Fruit fly (Drosophila melanogaster) whole organism, wandering third instar larva: ENCODE data around the gene CG13445.

Experiments used
- CG32264 ChIP-seq: fragments of 200-800 bp; sonication (Bioruptor generic); optimal IDR thresholded peaks from 2 replicates; lab custom pipeline; 2016; ENCODE audit warnings: missing biosample characterization, missing genetic modification characterization
- CG9705 ChIP-seq: fragments of 200-800 bp; sonication (Bioruptor generic); optimal IDR thresholded peaks from 2 replicates; lab custom pipeline; 2018; ENCODE audit warnings: missing biosample characterization, mild to moderate bottlenecking, missing genetic modification characterization
- CrebA ChIP-seq: fragments of 200-800 bp; sonication (Bioruptor generic); optimal IDR thresholded peaks from 2 replicates; lab custom pipeline; 2016; ENCODE audit warnings: missing biosample characterization, mild to moderate bottlenecking, missing genetic modification characterization, borderline replicate concordance
- Dfd ChIP-seq: fragments of >200 bp; optimal IDR thresholded peaks from 2 replicates; lab custom pipeline; 2017; ENCODE audit warnings: missing biosample characterization, missing genetic modification characterization
- Dif ChIP-seq: fragments of 200-275, 200-300 bp; sonication (Bioruptor generic); optimal IDR thresholded peaks from 2 replicates; lab custom pipeline; 2018; ENCODE audit warnings: missing biosample characterization, missing genetic modification characterization; ENCODE audit not compliant: partially characterized antibody
- GATAd ChIP-seq: sonication (Bioruptor generic); optimal IDR thresholded peaks from 2 replicates; lab custom pipeline; 2016; ENCODE audit warnings: missing biosample characterization, missing genetic modification characterization
- HLH106 ChIP-seq: fragments of 200-800 bp; optimal IDR thresholded peaks from 3 replicates; lab custom pipeline; 2019; ENCODE audit warnings: missing biosample characterization, mild to moderate bottlenecking, missing genetic modification characterization, moderate library complexity
- Hnf4 ChIP-seq: fragments of 200-800 bp; sonication (Bioruptor generic); optimal IDR thresholded peaks from 2 replicates; lab custom pipeline; 2016; ENCODE audit warnings: missing biosample characterization, mild to moderate bottlenecking, missing genetic modification characterization
- Hr78 ChIP-seq: fragments of >200 bp; optimal IDR thresholded peaks from 2 replicates; lab custom pipeline; 2017; ENCODE audit warnings: missing biosample characterization, missing genetic modification characterization
- Hr83 ChIP-seq: fragments of 200-300 bp; sonication (Bioruptor generic); optimal IDR thresholded peaks from 2 replicates; lab custom pipeline; 2016; ENCODE audit warnings: missing biosample characterization, mild to moderate bottlenecking, missing genetic modification characterization, moderate library complexity; ENCODE audit not compliant: poor library complexity, severe bottlenecking
- Mio ChIP-seq: sonication (Bioruptor generic); optimal IDR thresholded peaks from 2 replicates; lab custom pipeline; 2016; ENCODE audit warnings: missing biosample characterization, missing genetic modification characterization
- Myc ChIP-seq: fragments of >200 bp; optimal IDR thresholded peaks from 2 replicates; lab custom pipeline; 2017
- N ChIP-seq: fragments of >200 bp; optimal IDR thresholded peaks from 2 replicates; lab custom pipeline; 2018; ENCODE audit warnings: missing biosample characterization, missing external identifiers, missing genetic modification characterization
- OdsH ChIP-seq: fragments of 200-800 bp; sonication (Bioruptor generic); optimal IDR thresholded peaks from 2 replicates; lab custom pipeline; 2016; ENCODE audit warnings: missing biosample characterization, mild to moderate bottlenecking, missing genetic modification characterization
- Rel ChIP-seq, 2 experiments: fragments of 200-800 bp; sonication (Bioruptor generic) in 1 of 2; optimal IDR thresholded peaks; 2 replicates in 1 of 2; 3 replicates in 1 of 2; lab custom pipeline; 2016 to 2019; ENCODE audit warnings: mild to moderate bottlenecking in 2 of 2, missing biosample characterization in 2 of 2, missing genetic modification characterization in 2 of 2, moderate library complexity in 1 of 2
- Sp1 ChIP-seq: fragments of 200-800 bp; sonication (Bioruptor generic); optimal IDR thresholded peaks from 3 replicates; lab custom pipeline; 2019; ENCODE audit warnings: missing biosample characterization, mild to moderate bottlenecking, missing genetic modification characterization, moderate library complexity
- br ChIP-seq: fragments of 200-800 bp; sonication (Bioruptor generic); optimal IDR thresholded peaks from 2 replicates; lab custom pipeline; 2016; ENCODE audit warnings: missing biosample characterization, missing genetic modification characterization
- brk ChIP-seq: fragments of 200-800 bp; sonication (Bioruptor generic); optimal IDR thresholded peaks from 2 replicates; lab custom pipeline; 2016; ENCODE audit warnings: missing biosample characterization, mild to moderate bottlenecking, missing genetic modification characterization
- dmrt93B ChIP-seq: fragments of 200-800 bp; sonication (Bioruptor generic); optimal IDR thresholded peaks from 2 replicates; lab custom pipeline; 2018; ENCODE audit warnings: missing biosample characterization, mild to moderate bottlenecking, missing genetic modification characterization
- ey ChIP-seq: fragments of 200-800 bp; sonication (Bioruptor generic); optimal IDR thresholded peaks from 2 replicates; lab custom pipeline; 2016; ENCODE audit warnings: missing biosample characterization, missing genetic modification characterization
- foxo ChIP-seq, 2 experiments: fragments of 200-800 bp; sonication (Bioruptor generic); optimal IDR thresholded peaks; 2 replicates in 1 of 2; 3 replicates in 1 of 2; lab custom pipeline; 2016 to 2017; ENCODE audit warnings: missing biosample characterization in 2 of 2, missing genetic modification characterization in 2 of 2
- fru ChIP-seq: fragments of 200-800 bp; sonication (Bioruptor generic); optimal IDR thresholded peaks from 3 replicates; lab custom pipeline; 2016; ENCODE audit warnings: missing biosample characterization, mild to moderate bottlenecking, missing genetic modification characterization
- h ChIP-seq: fragments of 200-800 bp; sonication (Bioruptor generic); optimal IDR thresholded peaks from 3 replicates; lab custom pipeline; 2016; ENCODE audit warnings: missing biosample characterization, mild to moderate bottlenecking, missing genetic modification characterization
- lola ChIP-seq: fragments of >200 bp; optimal IDR thresholded peaks from 2 replicates; lab custom pipeline; 2017; ENCODE audit warnings: missing biosample characterization, missing genetic modification characterization
- pan ChIP-seq: fragments of >200 bp; optimal IDR thresholded peaks from 2 replicates; lab custom pipeline; 2017
- psq ChIP-seq: fragments of 200-800 bp; sonication (Bioruptor generic); optimal IDR thresholded peaks from 3 replicates; lab custom pipeline; 2017; ENCODE audit warnings: missing biosample characterization, mild to moderate bottlenecking, missing genetic modification characterization, moderate library complexity
- rgr ChIP-seq: fragments of 200-800 bp; sonication (Bioruptor generic); optimal IDR thresholded peaks from 3 replicates; lab custom pipeline; 2016; ENCODE audit warnings: missing biosample characterization, mild to moderate bottlenecking, missing genetic modification characterization
- sage ChIP-seq: fragments of 200-800 bp; sonication (Bioruptor generic); optimal IDR thresholded peaks from 2 replicates; lab custom pipeline; 2016; ENCODE audit warnings: missing biosample characterization, mild to moderate bottlenecking, missing genetic modification characterization
- sv ChIP-seq: fragments of 200-800 bp; sonication (Bioruptor generic); optimal IDR thresholded peaks from 3 replicates; lab custom pipeline; 2016; ENCODE audit warnings: missing biosample characterization, missing genetic modification characterization
- tai ChIP-seq: sonication (Bioruptor generic); optimal IDR thresholded peaks from 2 replicates; lab custom pipeline; 2016; ENCODE audit warnings: missing biosample characterization, missing genetic modification characterization
- woc ChIP-seq: sonication (Bioruptor generic); optimal IDR thresholded peaks from 2 replicates; lab custom pipeline; 2016; ENCODE audit warnings: missing biosample characterization, mild to moderate bottlenecking, missing genetic modification characterization

Gene CG13445

DNA sequence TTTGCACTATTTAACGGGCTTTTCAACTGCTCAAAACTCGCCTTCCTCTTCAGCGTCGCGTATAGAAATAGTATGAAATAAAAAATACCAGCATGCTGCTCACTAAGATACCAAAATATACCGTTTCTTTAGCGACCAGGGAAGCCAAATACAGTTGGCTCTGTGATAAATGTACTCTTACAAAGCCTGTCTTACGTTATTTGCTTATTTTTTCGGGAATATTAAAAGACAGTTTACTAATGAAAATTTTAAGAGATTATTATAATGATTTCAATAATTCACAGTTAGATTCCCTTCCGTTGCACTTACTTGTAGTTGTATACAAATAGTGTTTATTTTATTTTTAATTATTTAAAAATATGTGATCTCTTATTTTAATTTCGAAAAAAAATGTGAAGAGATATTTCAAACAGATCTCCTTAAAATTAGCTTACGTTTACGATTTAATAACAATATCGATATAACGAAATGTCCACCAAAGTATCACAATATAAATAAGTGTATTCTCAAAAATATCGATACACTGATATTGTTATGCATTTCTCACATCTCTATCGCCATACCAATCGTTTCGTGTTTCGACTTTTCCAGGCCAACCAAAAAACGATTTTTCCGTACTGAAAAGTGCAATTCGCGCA is 17.2 kb downstream of the CG13445 start, which contains the start of the genes DCP2 and dbo (continued):
- TF ChIP-seq HLH106 (tag; lab: Kevin White, UChicago) (peak; percentile 78), pan (lab: Kevin White, UChicago) (no peak), dmrt93B (no peak)

DNA sequence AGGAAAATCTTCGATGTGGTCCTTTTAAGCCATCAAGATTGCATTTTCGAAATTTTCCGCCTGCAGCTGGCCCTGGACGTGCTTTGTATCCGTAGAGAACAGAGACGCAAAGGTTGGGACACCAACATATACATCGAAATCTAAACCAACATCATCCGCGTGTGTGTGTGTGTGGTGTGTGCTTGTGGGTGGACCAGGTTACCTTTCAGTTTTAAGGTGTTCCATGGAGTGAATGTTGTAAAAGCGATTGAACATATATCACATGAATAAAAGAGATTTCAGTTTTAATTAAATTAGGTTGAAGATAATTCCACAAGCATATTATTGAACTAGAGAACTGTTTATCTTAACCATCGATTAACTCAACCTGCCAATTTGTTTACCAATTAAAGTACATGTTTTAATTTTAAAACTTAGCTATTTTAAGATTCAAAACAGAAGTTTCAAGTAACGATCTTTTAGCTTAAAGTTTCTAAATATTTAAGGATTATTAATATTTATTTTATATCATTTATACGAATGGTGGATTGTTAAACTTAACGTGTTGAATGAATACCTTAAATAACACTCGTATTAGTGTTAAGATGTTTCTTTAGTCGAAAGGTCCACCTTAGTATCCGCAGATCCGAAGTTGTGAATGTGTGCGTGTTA is 17.8 kb downstream of the CG13445 start:
- TF ChIP-seq psq (GFP tag; lab: Kevin White, UChicago), result peak; percentile 78
- peak; percentile 61 for TF ChIP-seq Hnf4 (GFP tag; lab: Kevin White, UChicago)
- no peak for TF ChIP-seq CG32264 (GFP tag; lab: Kevin White, UChicago)
- TF ChIP-seq dmrt93B, result peak; percentile 82
- TF ChIP-seq N, result no peak
- peak; percentile 63 for TF ChIP-seq br (GFP tag; lab: Kevin White, UChicago)
- no peak for TF ChIP-seq Hr78
- no peak for TF ChIP-seq Dfd (GFP tag; lab: Kevin White, UChicago)
- TF ChIP-seq Sp1 (GFP tag; lab: Kevin White, UChicago), result peak; percentile 94
- peak; percentile 88 for TF ChIP-seq OdsH (GFP tag; lab: Kevin White, UChicago)
- peak; percentile 76 for TF ChIP-seq ey (GFP tag; lab: Kevin White, UChicago)
- TF ChIP-seq sv, result peak; percentile 40
- peak; percentile 81 for TF ChIP-seq h (GFP tag; lab: Kevin White, UChicago)
- no peak for TF ChIP-seq Mio (GFP tag; lab: Kevin White, UChicago)
- TF ChIP-seq Rel (GFP tag; optimal IDR thresholded peaks at IDR 0.05; lab: Kevin White, UChicago), result no peak
- TF ChIP-seq Rel (tag; optimal IDR thresholded peaks at IDR 0.05; lab: Kevin White, UChicago), result peak; percentile 58
- peak; percentile 90 for TF ChIP-seq HLH106 (tag; lab: Kevin White, UChicago)
- TF ChIP-seq GATAd (GFP tag; lab: Kevin White, UChicago), result no peak
- no peak for TF ChIP-seq CrebA
- peak; percentile 72 for TF ChIP-seq CG9705 (GFP tag; lab: Kevin White, UChicago)
- peak; percentile 57 for TF ChIP-seq brk (GFP tag; lab: Kevin White, UChicago)
- peak in 1 of 2 experiments; percentile 90 for TF ChIP-seq foxo (GFP tag; optimal IDR thresholded peaks at IDR 0.05; lab: Kevin White, UChicago)
- peak; percentile 87 for TF ChIP-seq rgr
- TF ChIP-seq fru, result peak; percentile 85
- TF ChIP-seq lola (GFP tag; lab: Kevin White, UChicago), result peak; percentile 12
- peak; percentile 38 for TF ChIP-seq woc (GFP tag; lab: Kevin White, UChicago)
- no peak for TF ChIP-seq Hr83
- TF ChIP-seq tai (GFP tag; lab: Kevin White, UChicago), result peak; percentile 15
- TF ChIP-seq sage (GFP tag; lab: Kevin White, UChicago), result peak; percentile 29
- TF ChIP-seq, all 38 proteins: peak for 20

DNA sequence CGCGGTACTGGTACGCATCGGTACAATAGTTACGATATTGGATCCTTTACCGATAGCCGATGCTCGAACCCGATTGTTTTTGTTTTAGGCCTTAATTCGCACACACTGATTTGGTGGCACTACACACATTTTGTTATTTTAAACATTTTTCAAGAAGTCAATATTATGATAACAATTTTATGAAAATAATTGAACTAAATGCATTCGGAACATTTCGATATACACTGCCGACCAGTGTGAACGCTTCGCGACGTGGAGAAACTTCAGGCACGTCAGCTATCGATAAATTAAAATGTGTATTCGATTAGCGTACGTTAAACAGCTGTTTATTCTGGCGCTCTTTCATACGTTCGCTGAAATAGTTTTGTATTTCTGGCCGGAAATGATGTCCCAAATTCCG is 22.9 kb downstream of the CG13445 start, which contains the start of gene CG12713:
TSS of gene CG12713 (plus strand) at position 319 of the 400 bp plus-strand sequence.
- no peak for TF ChIP-seq Dif
- TF ChIP-seq Hnf4 (GFP tag; lab: Kevin White, UChicago), result peak; percentile 26
- no peak for TF ChIP-seq brk (GFP tag; lab: Kevin White, UChicago)
- TF ChIP-seq pan (lab: Kevin White, UChicago), result no peak
- no peak for TF ChIP-seq psq (GFP tag; lab: Kevin White, UChicago)
- TF ChIP-seq h (GFP tag; lab: Kevin White, UChicago), result peak; percentile 19
- peak; percentile 91 for TF ChIP-seq Myc (lab: Kevin White, UChicago)
- peak; percentile 44 for TF ChIP-seq woc (GFP tag; lab: Kevin White, UChicago)
- peak; percentile 21 for TF ChIP-seq tai (GFP tag; lab: Kevin White, UChicago)
- TF ChIP-seq, all 38 proteins: peak for 5

DNA sequence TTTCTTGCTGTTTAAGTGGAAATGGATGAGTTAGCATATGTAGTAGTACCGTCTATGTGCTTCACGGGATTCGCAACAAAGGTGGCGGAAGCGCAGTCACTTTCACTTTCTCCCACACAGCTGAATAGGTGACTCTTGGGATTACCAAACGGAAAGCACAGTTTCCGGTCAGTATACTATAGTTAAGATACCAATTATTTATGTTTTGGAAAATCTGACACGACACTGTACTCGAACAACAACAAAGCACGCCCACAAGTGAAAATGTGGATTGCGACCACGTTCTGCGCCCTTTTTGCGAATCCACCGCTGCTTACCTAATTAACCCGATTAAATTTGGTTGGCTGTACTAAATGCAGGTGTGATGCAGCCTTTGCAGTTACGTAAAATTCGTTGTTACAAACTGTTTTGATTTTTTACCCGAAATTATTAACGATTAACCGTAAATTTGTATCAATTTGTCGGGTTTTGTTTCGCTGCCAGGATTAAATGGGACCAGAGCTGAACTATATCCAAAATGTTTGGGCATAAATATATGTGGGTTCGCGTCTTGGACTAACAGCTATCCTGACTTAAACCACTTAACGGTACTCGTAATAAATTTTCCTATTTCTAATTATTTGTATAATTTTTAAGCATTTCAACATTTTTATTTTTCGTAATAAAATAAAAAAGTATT is 25.7 kb downstream of the CG13445 start, which contains the start of gene CG18081:
TSS of gene CG18081 (minus strand) at position 512 of the 679 bp plus-strand sequence.
- TF ChIP-seq Hr83 (no peak), woc (GFP tag; lab: Kevin White, UChicago) (no peak)
